Worm (Caenorhabditis elegans) whole organism, L1 larva: ENCODE results near the gene F59E12.17.

Source experiments
- C04F5.9 ChIP-seq: sonication (generic microtip); optimal IDR thresholded peaks from 2 replicates; lab custom pipeline; 2016; ENCODE audit warnings: missing genetic modification characterization, missing compliant biosample characterization
- C16A3.4 ChIP-seq: fragments of 150-350 bp; optimal IDR thresholded peaks from 2 replicates; lab custom pipeline; 2014; ENCODE audit warnings: missing biosample characterization, missing genetic modification characterization
- C34B4.2 ChIP-seq: sonication (generic microtip); optimal IDR thresholded peaks from 2 replicates; lab custom pipeline; 2017; ENCODE audit warnings: mild to moderate bottlenecking, missing genetic modification characterization, missing compliant biosample characterization
- F16B12.6 ChIP-seq: fragments of 150-350 bp; optimal IDR thresholded peaks from 2 replicates; lab custom pipeline; 2014; ENCODE audit warnings: missing biosample characterization, missing genetic modification characterization
- Y116A8C.19 ChIP-seq: sonication (generic microtip); optimal IDR thresholded peaks from 2 replicates; lab custom pipeline; 2016; ENCODE audit warnings: missing compliant biosample characterization, missing genetic modification characterization, borderline replicate concordance
- aha-1 ChIP-seq: fragments of 150-350 bp; optimal IDR thresholded peaks from 2 replicates; lab custom pipeline; 2014; ENCODE audit warnings: missing biosample characterization, missing genetic modification characterization
- aly-2 ChIP-seq: fragments of 150-350 bp; optimal IDR thresholded peaks from 2 replicates; lab custom pipeline; 2014; ENCODE audit warnings: missing biosample characterization, missing genetic modification characterization
- ceh-63 ChIP-seq: fragments of 200-800 bp; sonication (Bioruptor generic); optimal IDR thresholded peaks from 2 replicates; lab custom pipeline; 2018; ENCODE audit warnings: mild to moderate bottlenecking, missing genetic modification characterization, missing compliant biosample characterization
- ceh-82 ChIP-seq, 3 experiments: fragments of 150-350 bp in 1 of 3; sonication (generic microtip) in 2 of 3; optimal IDR thresholded peaks; 2 replicates each; lab custom pipeline; 2014 to 2017; ENCODE audit warnings: missing biosample characterization in 3 of 3, missing genetic modification characterization in 3 of 3
- dpl-1 ChIP-seq, 3 experiments: fragments of 150-350 bp in 2 of 3; sonication (generic microtip) in 1 of 3; optimal IDR thresholded peaks; 2 replicates each; lab custom pipeline; 2014 to 2017; ENCODE audit warnings: missing biosample characterization in 3 of 3, missing genetic modification characterization in 3 of 3, missing genetic modification reagents in 3 of 3
- dsc-1 ChIP-seq: sonication (generic microtip); optimal IDR thresholded peaks from 2 replicates; lab custom pipeline; 2016; ENCODE audit warnings: mild to moderate bottlenecking, missing genetic modification characterization, missing compliant biosample characterization
- efl-3 ChIP-seq: fragments of 200-800 bp; sonication (Bioruptor generic); optimal IDR thresholded peaks from 2 replicates; lab custom pipeline; 2018; ENCODE audit warnings: mild to moderate bottlenecking, missing genetic modification characterization, missing compliant biosample characterization
- egl-27 ChIP-seq, 2 experiments: fragments of 150-350 bp in 1 of 2; sonication (generic microtip); optimal IDR thresholded peaks; 3 replicates each; lab custom pipeline; 2017 to 2018; ENCODE audit warnings: missing biosample characterization in 2 of 2, missing genetic modification characterization in 2 of 2, missing genetic modification reagents in 2 of 2
- fkh-10 ChIP-seq: sonication (generic microtip); optimal IDR thresholded peaks from 2 replicates; lab custom pipeline; 2017; ENCODE audit warnings: missing biosample characterization, missing genetic modification reagents, missing genetic modification characterization
- fkh-4 ChIP-seq: sonication (generic microtip); optimal IDR thresholded peaks from 2 replicates; lab custom pipeline; 2016; ENCODE audit warnings: missing compliant biosample characterization, missing genetic modification characterization, borderline replicate concordance
- fkh-8 ChIP-seq: sonication (generic microtip); optimal IDR thresholded peaks from 2 replicates; lab custom pipeline; 2016; ENCODE audit warnings: mild to moderate bottlenecking, missing genetic modification characterization, missing compliant biosample characterization
- hlh-17 ChIP-seq: fragments of 200-800 bp; sonication (Bioruptor generic); optimal IDR thresholded peaks from 2 replicates; lab custom pipeline; 2018; ENCODE audit warnings: missing genetic modification characterization, mild to moderate bottlenecking, missing compliant biosample characterization, moderate library complexity, borderline replicate concordance
- hlh-4 ChIP-seq: sonication (generic microtip); optimal IDR thresholded peaks from 2 replicates; lab custom pipeline; 2016; ENCODE audit warnings: mild to moderate bottlenecking, missing genetic modification characterization, missing compliant biosample characterization
- hpl-2 ChIP-seq: fragments of 150-350 bp; optimal IDR thresholded peaks from 2 replicates; lab custom pipeline; 2014; ENCODE audit warnings: missing biosample characterization, missing genetic modification reagents, missing genetic modification characterization
- irx-1 ChIP-seq: sonication (generic microtip); optimal IDR thresholded peaks from 2 replicates; lab custom pipeline; 2016; ENCODE audit warnings: missing genetic modification characterization, missing compliant biosample characterization
- jun-1 ChIP-seq: fragments of 150-350 bp; optimal IDR thresholded peaks from 2 replicates; lab custom pipeline; 2014; ENCODE audit warnings: missing biosample characterization, missing genetic modification reagents, missing genetic modification characterization
- lin-13 ChIP-seq: fragments of 150-350 bp; optimal IDR thresholded peaks from 2 replicates; lab custom pipeline; 2014; ENCODE audit warnings: missing biosample characterization, missing genetic modification reagents, missing genetic modification characterization
- lin-14 ChIP-seq: fragments of 200-800 bp; sonication (Bioruptor generic); optimal IDR thresholded peaks from 2 replicates; lab custom pipeline; 2018; ENCODE audit warnings: mild to moderate bottlenecking, missing genetic modification characterization, moderate library complexity, missing compliant biosample characterization
- lin-15B ChIP-seq: fragments of 150-350 bp; sonication (generic microtip); optimal IDR thresholded peaks from 3 replicates; lab custom pipeline; 2014; ENCODE audit warnings: missing biosample characterization, missing genetic modification characterization
- lin-35 ChIP-seq, 2 experiments: fragments of 150-350 bp; optimal IDR thresholded peaks; 2 replicates each; lab custom pipeline; 2014; ENCODE audit warnings: missing biosample characterization in 2 of 2, missing genetic modification characterization in 2 of 2, missing genetic modification reagents in 2 of 2
- lin-39 ChIP-seq: fragments of 150-350 bp; optimal IDR thresholded peaks from 2 replicates; lab custom pipeline; 2014; ENCODE audit warnings: missing biosample characterization, missing genetic modification reagents, missing genetic modification characterization
- mab-9 ChIP-seq: fragments of 200-800 bp; sonication (Bioruptor generic); IDR thresholded peaks from 2 replicates; pipeline ENCODE4 v1.3.6; 2022; ENCODE audit warnings: missing genetic modification reagents, missing genetic modification characterization, missing compliant biosample characterization
- mdl-1 ChIP-seq, 2 experiments: fragments of 150-350 bp; optimal IDR thresholded peaks; 2 replicates each; lab custom pipeline; 2014 to 2017; ENCODE audit warnings: missing biosample characterization in 2 of 2, missing genetic modification characterization in 2 of 2, inconsistent platforms in 1 of 2
- nhr-11 ChIP-seq: fragments of 150-350 bp; optimal IDR thresholded peaks from 2 replicates; lab custom pipeline; 2014; ENCODE audit warnings: missing biosample characterization, missing genetic modification characterization
- nhr-19 ChIP-seq: fragments of 200-800 bp; sonication (Bioruptor generic); conservative IDR thresholded peaks from 2 replicates; pipeline ENCODE4 v1.3.6; 2022; ENCODE audit warnings: missing genetic modification characterization, missing compliant biosample characterization
- nhr-237 ChIP-seq: fragments of 150-350 bp; optimal IDR thresholded peaks from 2 replicates; lab custom pipeline; 2014; ENCODE audit warnings: missing biosample characterization, missing genetic modification characterization
- nhr-28 ChIP-seq: fragments of 150-350 bp; optimal IDR thresholded peaks from 2 replicates; lab custom pipeline; 2014; ENCODE audit warnings: missing biosample characterization, missing genetic modification characterization
- nhr-71 ChIP-seq: sonication (generic microtip); optimal IDR thresholded peaks from 2 replicates; lab custom pipeline; 2016; ENCODE audit warnings: mild to moderate bottlenecking, missing genetic modification characterization, moderate library complexity, missing compliant biosample characterization
- nhr-76 ChIP-seq: sonication (generic microtip); optimal IDR thresholded peaks from 2 replicates; lab custom pipeline; 2017; ENCODE audit warnings: missing biosample characterization, missing genetic modification characterization
- nhr-77 ChIP-seq: fragments of 150-350 bp; optimal IDR thresholded peaks from 2 replicates; lab custom pipeline; 2014; ENCODE audit warnings: missing biosample characterization, missing genetic modification characterization
- pag-3 ChIP-seq: sonication (generic microtip); optimal IDR thresholded peaks from 2 replicates; lab custom pipeline; 2017; ENCODE audit warnings: missing genetic modification characterization, mild to moderate bottlenecking, missing compliant biosample characterization, antibody characterized with exemption, borderline replicate concordance; ENCODE audit not compliant: insufficient read depth
- pax-3 ChIP-seq: fragments of 200-800 bp; sonication (Bioruptor generic); optimal IDR thresholded peaks from 2 replicates; lab custom pipeline; 2018; ENCODE audit warnings: mild to moderate bottlenecking, missing genetic modification characterization, moderate library complexity, missing compliant biosample characterization
- pqm-1 ChIP-seq: sonication (generic microtip); optimal IDR thresholded peaks from 3 replicates; lab custom pipeline; 2017; ENCODE audit warnings: missing biosample characterization, missing genetic modification characterization
- rnt-1 ChIP-seq: sonication (generic microtip); optimal IDR thresholded peaks from 2 replicates; lab custom pipeline; 2016; ENCODE audit warnings: mild to moderate bottlenecking, missing genetic modification characterization, moderate library complexity, missing compliant biosample characterization
- snpc-4 ChIP-seq: fragments of 150-350 bp; optimal IDR thresholded peaks from 2 replicates; lab custom pipeline; 2014; ENCODE audit warnings: missing biosample characterization, missing genetic modification characterization
- snu-23 ChIP-seq: sonication (generic microtip); optimal IDR thresholded peaks from 2 replicates; lab custom pipeline; 2016; ENCODE audit warnings: missing genetic modification characterization, missing compliant biosample characterization
- sptf-1 ChIP-seq: fragments of 150-350 bp; optimal IDR thresholded peaks from 2 replicates; lab custom pipeline; 2014; ENCODE audit warnings: missing biosample characterization, missing genetic modification characterization
- sup-37 ChIP-seq: fragments of 200-800 bp; sonication (Bioruptor generic); optimal IDR thresholded peaks from 2 replicates; lab custom pipeline; 2018; ENCODE audit warnings: mild to moderate bottlenecking, missing genetic modification characterization, missing compliant biosample characterization
- tbx-2 ChIP-seq: sonication (generic microtip); optimal IDR thresholded peaks from 2 replicates; lab custom pipeline; 2016; ENCODE audit warnings: missing genetic modification characterization, missing compliant biosample characterization
- tlp-1 ChIP-seq: fragments of 150-350 bp; optimal IDR thresholded peaks from 2 replicates; lab custom pipeline; 2014; ENCODE audit warnings: missing biosample characterization, missing genetic modification characterization
- unc-130 ChIP-seq: fragments of 150-350 bp; optimal IDR thresholded peaks from 2 replicates; lab custom pipeline; 2017; ENCODE audit warnings: missing biosample characterization, missing genetic modification characterization, inconsistent platforms
- unc-62 ChIP-seq: fragments of 150-350 bp; optimal IDR thresholded peaks from 2 replicates; lab custom pipeline; 2014; ENCODE audit warnings: missing biosample characterization, missing genetic modification reagents, missing genetic modification characterization
- unc-98 ChIP-seq: fragments of 200-800 bp; sonication (Bioruptor generic); IDR thresholded peaks from 2 replicates; pipeline ENCODE4 v1.3.6; 2022; ENCODE audit warnings: missing genetic modification characterization, missing compliant biosample characterization
- zip-4 ChIP-seq: fragments of 200-800 bp; sonication (Bioruptor generic); optimal IDR thresholded peaks from 2 replicates; lab custom pipeline; 2018; ENCODE audit warnings: mild to moderate bottlenecking, missing genetic modification characterization, moderate library complexity, missing compliant biosample characterization
- ztf-11 ChIP-seq, 2 experiments: sonication (generic microtip); optimal IDR thresholded peaks; 2 replicates each; lab custom pipeline; 2016 to 2017; ENCODE audit warnings: missing genetic modification characterization in 2 of 2, missing biosample characterization in 1 of 2, missing compliant biosample characterization in 1 of 2
- ztf-4 ChIP-seq: fragments of 150-350 bp; optimal IDR thresholded peaks from 2 replicates; lab custom pipeline; 2014; ENCODE audit warnings: missing biosample characterization, missing genetic modification characterization

The F59E12.17 gene

ce11 chrII:5599326-5600044 is 49.8 kb downstream of the F59E12.17 start, which contains the start of gene C17G10.10 (continued):
- TF ChIP-seq nhr-71 (tag; lab: Kevin White, UChicago): peak; percentile 89
- TF ChIP-seq unc-98 (GFP tag; lab: Robert Waterston, UW): no peak
- TF ChIP-seq sptf-1 (tag; lab: Kevin White, UChicago): no peak
- TF ChIP-seq F16B12.6 (tag; lab: Kevin White, UChicago): peak; percentile 14
- no peak for TF ChIP-seq fkh-4 (tag; lab: Kevin White, UChicago)
- TF ChIP-seq nhr-11 (tag; lab: Kevin White, UChicago): peak; percentile 35
- peak; percentile 63 for TF ChIP-seq irx-1 (tag; lab: Kevin White, UChicago)
- peak; percentile 19 for TF ChIP-seq pax-3 (tag; lab: Kevin White, UChicago)
- TF ChIP-seq dpl-1 (GFP tag; optimal IDR thresholded peaks at IDR 0.05; lab: Kevin White, UChicago): peak; percentile 35 to 55 (median 40)
- TF ChIP-seq lin-39 (tag; lab: Kevin White, UChicago): peak; percentile 68
- TF ChIP-seq lin-14 (GFP tag; lab: Kevin White, UChicago): peak; percentile 82
- TF ChIP-seq lin-13 (GFP tag; lab: Kevin White, UChicago): peak; percentile 57
- TF ChIP-seq nhr-237 (tag; lab: Kevin White, UChicago): no peak
- no peak for TF ChIP-seq fkh-8 (tag; lab: Kevin White, UChicago)
- TF ChIP-seq mdl-1 (tag; optimal IDR thresholded peaks at IDR 0.05; lab: Kevin White, UChicago): peak in 1 of 2 experiments; percentile 82
- no peak for TF ChIP-seq fkh-10
- no peak for TF ChIP-seq nhr-28 (tag; lab: Kevin White, UChicago)
- no peak for TF ChIP-seq lin-15B (tag; lab: Kevin White, UChicago)
- TF ChIP-seq ztf-11 (tag; optimal IDR thresholded peaks at IDR 0.05; lab: Kevin White, UChicago): no peak
- no peak for TF ChIP-seq pqm-1
- TF ChIP-seq zip-4 (GFP tag; lab: Kevin White, UChicago): peak; percentile 43
- peak; percentile 4 for TF ChIP-seq efl-3
- TF ChIP-seq jun-1 (tag; lab: Kevin White, UChicago): peak; percentile 56
- TF ChIP-seq hpl-2: peak; percentile 57
- TF ChIP-seq unc-130: peak; percentile 60
- no peak for TF ChIP-seq egl-27 (tag; optimal IDR thresholded peaks at IDR 0.05; lab: Kevin White, UChicago)
- TF ChIP-seq rnt-1 (tag; lab: Kevin White, UChicago): peak; percentile 92
- peak; percentile 86 for TF ChIP-seq snu-23 (GFP tag; lab: Kevin White, UChicago)
- peak; percentile 59 for TF ChIP-seq hlh-17 (GFP tag; lab: Kevin White, UChicago)
- TF ChIP-seq tlp-1 (tag; lab: Kevin White, UChicago): no peak
- TF ChIP-seq aha-1 (tag; lab: Kevin White, UChicago): no peak
- TF ChIP-seq pag-3 (tag; lab: Kevin White, UChicago): no peak
- no peak for TF ChIP-seq hlh-4 (tag; lab: Kevin White, UChicago)
- no peak for TF ChIP-seq unc-62 (GFP tag; lab: Kevin White, UChicago)
- peak; percentile 75 for TF ChIP-seq sup-37 (GFP tag; lab: Kevin White, UChicago)
- peak; percentile 73 for TF ChIP-seq ztf-4 (tag; lab: Kevin White, UChicago)
- no peak for TF ChIP-seq Y116A8C.19
- no peak for TF ChIP-seq mab-9 (GFP tag; lab: Robert Waterston, UW)
- TF ChIP-seq C34B4.2 (tag; lab: Kevin White, UChicago): no peak
- peak; percentile 99 for TF ChIP-seq snpc-4 (tag; lab: Kevin White, UChicago)
- peak; percentile 34 to 76 for TF ChIP-seq lin-35 (GFP tag; optimal IDR thresholded peaks at IDR 0.05; lab: Kevin White, UChicago)
- peak; percentile 52 for TF ChIP-seq nhr-77 (tag; lab: Kevin White, UChicago)
- TF ChIP-seq C04F5.9 (tag; lab: Kevin White, UChicago): peak; percentile 30
- peak; percentile 45 for TF ChIP-seq C16A3.4
- TF ChIP-seq ceh-63: no peak
- TF ChIP-seq dsc-1 (tag; lab: Kevin White, UChicago): peak; percentile 77
- TF ChIP-seq tbx-2 (tag; lab: Kevin White, UChicago): peak; percentile 73
- peak; percentile 78 for TF ChIP-seq aly-2 (tag; lab: Kevin White, UChicago)
- TF ChIP-seq nhr-19 (GFP tag; lab: Robert Waterston, UW): peak; percentile 88
- TF ChIP-seq ceh-82 (tag; optimal IDR thresholded peaks at IDR 0.05; lab: Kevin White, UChicago): peak; percentile 62 to 76 (median 67)
- no peak for TF ChIP-seq nhr-76
